Worm (Caenorhabditis elegans): ENCODE data around the gene Y57A10A.14.
"Not testable (repeated sequence)": the region's sequence is repeated elsewhere in the genome, so short reads cannot be mapped to it uniquely, and the experiment has no call there.

The Y57A10A.14 gene

ce11 chrII:12150227-12150626 lies 35.5 kb upstream of the Y57A10A.14 start:
- TF ChIP-seq ztf-18 (tag; optimal IDR thresholded peaks at IDR 0.05): no peak
- no peak for TF ChIP-seq atf-7 (tag; optimal IDR thresholded peaks at IDR 0.05)
- TF ChIP-seq efl-1 (GFP tag; optimal IDR thresholded peaks at IDR 0.05): peak; percentile 10
- TF ChIP-seq snpc-4 (GFP tag; optimal IDR thresholded peaks at IDR 0.05): no peak
- no peak for TF ChIP-seq snpc-4 (tag; optimal IDR thresholded peaks at IDR 0.05)
- TF ChIP-seq repo-1 (tag; optimal IDR thresholded peaks at IDR 0.05): no peak
- no peak for TF ChIP-seq sptf-2 (GFP tag; optimal IDR thresholded peaks at IDR 0.05)
- TF ChIP-seq F22D6.2 (tag; optimal IDR thresholded peaks at IDR 0.05): no peak
- TF ChIP-seq Y67H2A.10 (GFP tag; conservative IDR thresholded peaks at IDR 0.05): no peak
- TF ChIP-seq aptf-3 (GFP tag; IDR thresholded peaks at IDR 0.05): no peak
- TF ChIP-seq ztf-26 (tag; optimal IDR thresholded peaks at IDR 0.05): no peak
- TF ChIP-seq cebp-2 (GFP tag; IDR thresholded peaks at IDR 0.05): no peak
- no peak for TF ChIP-seq zim-3 (tag; optimal IDR thresholded peaks at IDR 0.05)
- TF ChIP-seq unc-130 (GFP tag; optimal IDR thresholded peaks at IDR 0.05): no peak
- 0 out of 2 replicates have a peak, but pooled peaks have one; percentile 9 for TF ChIP-seq F33H1.4 (GFP tag; IDR thresholded peaks at IDR 0.05)
- no peak for TF ChIP-seq ceh-79 (tag; optimal IDR thresholded peaks at IDR 0.05)
- peak; percentile 38 for TF ChIP-seq madf-6 (GFP tag; IDR thresholded peaks at IDR 0.05)
- 0 out of 2 replicates have a peak, but pooled peaks have one; percentile 12 for TF ChIP-seq madf-8 (GFP tag; conservative IDR thresholded peaks at IDR 0.05)

ce11 chrII:12151640-12152039 lies 34.1 kb upstream of the Y57A10A.14 start, which contains the start of gene Y57A10A.4:
TSS of gene Y57A10A.4 (plus strand) at chrII:12151940.
- TF ChIP-seq Y79H2A.3 (GFP tag; conservative IDR thresholded peaks at IDR 0.05) (peak; percentile 65; the same call in 1 of the 2 replicates), madf-6 (GFP tag; IDR thresholded peaks at IDR 0.05) (0 out of 2 replicates have a peak, but pooled peaks have one; percentile 29)

ce11 chrII:12154186-12154585 lies 31.6 kb upstream of the Y57A10A.14 start, which contains the start of gene Y57A10A.5:
TSS of gene Y57A10A.5 (plus strand) at chrII:12154486.
- TF ChIP-seq lsl-1 (GFP tag; optimal IDR thresholded peaks at IDR 0.05); egrh-3 (GFP tag; IDR thresholded peaks at IDR 0.05); pha-4 (tag; optimal IDR thresholded peaks at IDR 0.05): not testable (repeated sequence)

- peak; percentile 93 for TF ChIP-seq hmg-1.2 (GFP tag; IDR thresholded peaks at IDR 0.05)
- no peak for TF ChIP-seq madf-10 (tag; optimal IDR thresholded peaks at IDR 0.05)
These were observed 22.7 kb upstream of the Y57A10A.14 start for ce11 chrII:12162997-12163396.

DNA sequence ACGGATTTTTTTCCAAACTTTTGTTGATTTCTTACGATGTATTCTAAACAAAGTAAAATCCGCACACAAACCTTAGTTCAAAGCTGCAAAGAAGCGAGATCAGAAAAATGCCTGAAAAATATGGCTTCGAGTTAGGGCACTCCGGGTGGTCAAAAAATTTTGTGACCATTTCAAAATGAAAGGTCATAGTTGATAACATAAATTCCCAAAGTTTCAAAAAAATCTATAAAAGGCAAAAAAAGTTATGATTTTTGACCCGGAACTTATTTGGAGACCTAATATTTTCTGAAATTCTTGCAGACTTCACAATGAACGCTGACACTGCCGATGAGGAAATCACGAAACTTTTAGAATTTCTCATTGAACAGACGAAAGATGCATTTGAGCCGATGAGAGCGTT lies 21.2 kb upstream of the Y57A10A.14 start, which contains the start of gene Y57A10A.8:
Gene Y57A10A.8, plus strand, starts transcription at position 301 of the 400 bp plus-strand sequence.
- not testable (repeated sequence) for TF ChIP-seq ceh-91 (GFP tag; IDR thresholded peaks at IDR 0.05); ama-1 (optimal IDR thresholded peaks at IDR 0.05); ama-1 (GFP tag; optimal IDR thresholded peaks at IDR 0.05); sdz-38 (tag; optimal IDR thresholded peaks at IDR 0.05)

ce11 chrII:12169487-12170128 lies 16.1 kb upstream of the Y57A10A.14 start:
- TF ChIP-seq cebp-1 (GFP tag; IDR thresholded peaks at IDR 0.05): no peak
- TF ChIP-seq cebp-1 (tag; optimal IDR thresholded peaks at IDR 0.05): no peak
- TF ChIP-seq F49E8.2 (tag; optimal IDR thresholded peaks at IDR 0.05; ENCODE audit: insufficient read depth): no peak
- TF ChIP-seq die-1 (tag; optimal IDR thresholded peaks at IDR 0.05): no peak
- TF ChIP-seq snpc-4 (GFP tag; optimal IDR thresholded peaks at IDR 0.05): no peak
- no peak for TF ChIP-seq snpc-4 (tag; optimal IDR thresholded peaks at IDR 0.05)
- no peak for TF ChIP-seq B0035.1 (tag; optimal IDR thresholded peaks at IDR 0.05)
- no peak for TF ChIP-seq dpff-1 (tag; optimal IDR thresholded peaks at IDR 0.05)
- TF ChIP-seq athp-1 (tag; optimal IDR thresholded peaks at IDR 0.05): no peak
- TF ChIP-seq aptf-2 (GFP tag; conservative IDR thresholded peaks at IDR 0.05): no peak
- no peak for TF ChIP-seq lin-40 (tag; optimal IDR thresholded peaks at IDR 0.05)
- TF ChIP-seq sptf-2 (GFP tag; optimal IDR thresholded peaks at IDR 0.05): no peak

Measured in whole organism, young adult.